Worm (Caenorhabditis elegans) whole organism, early embryonic: ENCODE data around the gene srx-112.

Experiments used
- B0310.2 ChIP-seq: sonication (generic microtip); optimal IDR thresholded peaks from 2 replicates; lab custom pipeline; 2016; ENCODE audit warnings: mild to moderate bottlenecking, missing genetic modification characterization, missing compliant biosample characterization
- ama-1 ChIP-seq: fragments of 150-350 bp; optimal IDR thresholded peaks from 2 replicates; lab custom pipeline; 2014
- ets-7 ChIP-seq: sonication (generic microtip); optimal IDR thresholded peaks from 2 replicates; lab custom pipeline; 2016; ENCODE audit warnings: missing genotype, missing genetic modification characterization, missing compliant biosample characterization
- tbx-37 ChIP-seq: fragments of 200-800 bp; sonication (Bioruptor generic); conservative IDR thresholded peaks from 2 replicates; pipeline ENCODE4 v1.3.6; 2022; ENCODE audit warnings: missing genetic modification reagents, missing genetic modification characterization, missing compliant biosample characterization

- no peak for TF ChIP-seq B0310.2
- TF ChIP-seq tbx-37, result no peak
- no peak for TF ChIP-seq ets-7
- TF ChIP-seq ama-1 (lab: Kevin White, UChicago), result no peak
Observed at ce11 chrII:3724175-3724715, 40.1 kb downstream of the srx-112 start, which contains the start of gene C46E10.1.
